Fruit fly (Drosophila melanogaster): ENCODE measurements around the gene NTPase.

Gene NTPase

dm6 chr2L:2882968-2883702 lies 2.5 kb downstream of the NTPase start (continued):
- TF ChIP-seq CG10462 (GFP tag; optimal IDR thresholded peaks at IDR 0.05) (peak; percentile 78), ssp (GFP tag; IDR thresholded peaks at IDR 0.05) (no peak; the same call in 1 of the 2 replicates), chn (GFP tag; optimal IDR thresholded peaks at IDR 0.05) (no peak), CG7963 (GFP tag; IDR thresholded peaks at IDR 0.05; ENCODE audit: partially characterized antibody) (no peak), Camta (GFP tag; optimal IDR thresholded peaks at IDR 0.05) (peak; percentile 59), Eip74EF (GFP tag; optimal IDR thresholded peaks at IDR 0.05) (no peak), Mes4 (GFP tag; optimal IDR thresholded peaks at IDR 0.05) (peak; percentile 19), CG2199 (GFP tag; IDR thresholded peaks at IDR 0.05) (0 out of 3 replicates have a peak, but pooled peaks have one; percentile 69), Lhr (GFP tag; optimal IDR thresholded peaks at IDR 0.05) (no peak), BtbVII (GFP tag; optimal IDR thresholded peaks at IDR 0.05) (peak; percentile 48), fd102C (GFP tag; optimal IDR thresholded peaks at IDR 0.05) (no peak), CG15073 (GFP tag; optimal IDR thresholded peaks at IDR 0.05) (no peak), CG9932 (GFP tag; IDR thresholded peaks at IDR 0.05) (peak; percentile 50), CG32767 (GFP tag; IDR thresholded peaks at IDR 0.05) (no peak), kni (GFP tag; optimal IDR thresholded peaks at IDR 0.05) (peak; percentile 33), CG5245 (GFP tag; optimal IDR thresholded peaks at IDR 0.05) (peak; percentile 14), CG12071 (GFP tag; optimal IDR thresholded peaks at IDR 0.05) (peak; percentile 80), Sry-β (GFP tag; optimal IDR thresholded peaks at IDR 0.05) (peak; percentile 2), oc (tag; optimal IDR thresholded peaks at IDR 0.05) (peak; percentile 43), mld (GFP tag; IDR thresholded peaks at IDR 0.05; ENCODE audit: partially characterized antibody) (no peak), HmgZ (tag; optimal IDR thresholded peaks at IDR 0.05) (peak; percentile 13), Xrp1 (GFP tag; IDR thresholded peaks at IDR 0.05) (no peak; the same call in none of the 2 replicates), CG4424 (GFP tag; optimal IDR thresholded peaks at IDR 0.05) (no peak), CG9727 (GFP tag; optimal IDR thresholded peaks at IDR 0.05) (peak; percentile 50), z (GFP tag; IDR thresholded peaks at IDR 0.05) (no peak), sc (optimal IDR thresholded peaks at IDR 0.05) (no peak), sc (GFP tag; optimal IDR thresholded peaks at IDR 0.05) (no peak), ATbp (GFP tag; optimal IDR thresholded peaks at IDR 0.05) (peak; percentile 82), otp (GFP tag; IDR thresholded peaks at IDR 0.05) (peak; percentile 60; the same call in 1 of the 3 replicates), CG17612 (GFP tag; IDR thresholded peaks at IDR 0.05) (no peak), ase (GFP tag; IDR thresholded peaks at IDR 0.05) (no peak), unc-4 (GFP tag; IDR thresholded peaks at IDR 0.05; ENCODE audit: partially characterized antibody) (no peak), trem (tag; optimal IDR thresholded peaks at IDR 0.05) (no peak), Elba2 (GFP tag; optimal IDR thresholded peaks at IDR 0.05) (no peak), CG16815 (GFP tag; optimal IDR thresholded peaks at IDR 0.05) (no peak), Ssrp (tag; optimal IDR thresholded peaks at IDR 0.05) (peak; percentile 10), Atf-2 (GFP tag; optimal IDR thresholded peaks at IDR 0.05) (no peak), fu2 (GFP tag; optimal IDR thresholded peaks at IDR 0.05) (peak; percentile 18), MBD-R2 (GFP tag; IDR thresholded peaks at IDR 0.05) (peak; percentile 56), aop (GFP tag; IDR thresholded peaks at IDR 0.05) (peak; percentile 16; the same call in 1 of the 2 replicates), CG2875 (GFP tag; optimal IDR thresholded peaks at IDR 0.05) (peak; percentile 21), eve (GFP tag; optimal IDR thresholded peaks at IDR 0.05) (no peak), shn (GFP tag; optimal IDR thresholded peaks at IDR 0.05) (no peak), hbn (GFP tag; IDR thresholded peaks at IDR 0.05; ENCODE audit: partially characterized antibody) (no peak), CG6683 (GFP tag; optimal IDR thresholded peaks at IDR 0.05) (peak; percentile 34), bsh (GFP tag; optimal IDR thresholded peaks at IDR 0.05) (peak in 1 of 2 experiments; percentile 32), dmrt99B (tag; optimal IDR thresholded peaks at IDR 0.05) (peak; percentile 48), nom (GFP tag; optimal IDR thresholded peaks at IDR 0.05) (no peak), danr (GFP tag; IDR thresholded peaks at IDR 0.05) (no peak)

Measured in whole organism, embryonic.